Fruit fly (Drosophila melanogaster): ENCODE results near the gene holn1.

holn1 gene

dm6 chr2L:10435606-10436160 lies at the start of gene holn1, which contains the start of gene TBC1D16:
Gene holn1, plus strand, starts transcription at chr2L:10435995.
Gene TBC1D16, minus strand, starts transcription at chr2L:10435656.
- TF ChIP-seq Hr96 (GFP tag; optimal IDR thresholded peaks at IDR 0.05) (no peak), CG11617 (GFP tag; optimal IDR thresholded peaks at IDR 0.05) (no peak), CG33017 (tag; optimal IDR thresholded peaks at IDR 0.05) (no peak), bab1 (GFP tag; optimal IDR thresholded peaks at IDR 0.05) (no peak), Clk (GFP tag; optimal IDR thresholded peaks at IDR 0.05) (no peak), CG14711 (tag; optimal IDR thresholded peaks at IDR 0.05) (peak; percentile 21), kay (GFP tag; ENCODE audit: borderline replicate concordance) (no peak), CG7101 (tag; optimal IDR thresholded peaks at IDR 0.05) (peak; percentile 35), tj (GFP tag; optimal IDR thresholded peaks at IDR 0.05) (no peak), cnc (optimal IDR thresholded peaks at IDR 0.05) (no peak)

- peak; percentile 59 for TF ChIP-seq CG14711 (tag; optimal IDR thresholded peaks at IDR 0.05)
- peak; percentile 74 for TF ChIP-seq CG11617 (GFP tag; optimal IDR thresholded peaks at IDR 0.05)
- TF ChIP-seq toe (GFP tag; optimal IDR thresholded peaks at IDR 0.05), result no peak
- peak; percentile 21 for TF ChIP-seq Crg-1 (GFP tag; optimal IDR thresholded peaks at IDR 0.05)
- TF ChIP-seq tj (GFP tag; optimal IDR thresholded peaks at IDR 0.05), result peak; percentile 40
- peak; percentile 40 for TF ChIP-seq CG1620 (GFP tag; optimal IDR thresholded peaks at IDR 0.05)
- peak; percentile 37 for TF ChIP-seq pad (GFP tag; optimal IDR thresholded peaks at IDR 0.05)
- peak; percentile 64 for TF ChIP-seq CG7101 (tag; optimal IDR thresholded peaks at IDR 0.05)
- TF ChIP-seq CG5204 (GFP tag; optimal IDR thresholded peaks at IDR 0.05), result no peak
- peak; percentile 62 for TF ChIP-seq CG12768 (GFP tag; optimal IDR thresholded peaks at IDR 0.05)
- peak; percentile 74 for TF ChIP-seq CG7045 (GFP tag; optimal IDR thresholded peaks at IDR 0.05)
- peak; percentile 52 for TF ChIP-seq CG33017 (tag; optimal IDR thresholded peaks at IDR 0.05)
- TF ChIP-seq ovo (GFP tag; optimal IDR thresholded peaks at IDR 0.05), result no peak
- TF ChIP-seq bab1 (GFP tag; optimal IDR thresholded peaks at IDR 0.05), result peak; percentile 9
- TF ChIP-seq Clk (GFP tag; optimal IDR thresholded peaks at IDR 0.05), result peak; percentile 36
- TF ChIP-seq cnc (optimal IDR thresholded peaks at IDR 0.05), result no peak
- peak; percentile 82 for TF ChIP-seq kay (GFP tag; ENCODE audit: borderline replicate concordance)
- TF ChIP-seq Mnt (GFP tag; optimal IDR thresholded peaks at IDR 0.05), result peak; percentile 34
- TF ChIP-seq Hr96 (GFP tag; optimal IDR thresholded peaks at IDR 0.05), result no peak
- TF ChIP-seq cic (GFP tag; optimal IDR thresholded peaks at IDR 0.05), result no peak
Observed at dm6 chr2L:10386208-10386805, 49.5 kb upstream of the holn1 start, which contains the start of the genes Cdk1 and mRpS7. Gene Cdk1, minus strand, starts transcription at chr2L:10386262. Gene mRpS7, plus strand, starts transcription at chr2L:10386662.

dm6 chr2L:10386824-10387223 lies 49.0 kb upstream of the holn1 start:
- TF ChIP-seq ovo (GFP tag; optimal IDR thresholded peaks at IDR 0.05) (no peak), CG12768 (GFP tag; optimal IDR thresholded peaks at IDR 0.05) (no peak), Hr96 (GFP tag; optimal IDR thresholded peaks at IDR 0.05) (no peak), bab1 (GFP tag; optimal IDR thresholded peaks at IDR 0.05) (no peak), CG1620 (GFP tag; optimal IDR thresholded peaks at IDR 0.05) (no peak), CG7101 (tag; optimal IDR thresholded peaks at IDR 0.05) (no peak), kay (GFP tag; ENCODE audit: borderline replicate concordance) (no peak), CG5204 (GFP tag; optimal IDR thresholded peaks at IDR 0.05) (no peak), cic (GFP tag; optimal IDR thresholded peaks at IDR 0.05) (no peak), cnc (optimal IDR thresholded peaks at IDR 0.05) (no peak), CG14711 (tag; optimal IDR thresholded peaks at IDR 0.05) (no peak), Crg-1 (GFP tag; optimal IDR thresholded peaks at IDR 0.05) (no peak), CG11617 (GFP tag; optimal IDR thresholded peaks at IDR 0.05) (no peak), tj (GFP tag; optimal IDR thresholded peaks at IDR 0.05) (no peak), pad (GFP tag; optimal IDR thresholded peaks at IDR 0.05) (no peak)

- TF ChIP-seq Hr96 (GFP tag; optimal IDR thresholded peaks at IDR 0.05) (no peak), CG14711 (tag; optimal IDR thresholded peaks at IDR 0.05) (peak; percentile 63), pad (GFP tag; optimal IDR thresholded peaks at IDR 0.05) (peak; percentile 28), CG5204 (GFP tag; optimal IDR thresholded peaks at IDR 0.05) (no peak), ovo (GFP tag; optimal IDR thresholded peaks at IDR 0.05) (no peak), cnc (optimal IDR thresholded peaks at IDR 0.05) (no peak), cic (GFP tag; optimal IDR thresholded peaks at IDR 0.05) (peak; percentile 45), CG1620 (GFP tag; optimal IDR thresholded peaks at IDR 0.05) (peak; percentile 70), CG11617 (GFP tag; optimal IDR thresholded peaks at IDR 0.05) (peak; percentile 74), CG12768 (GFP tag; optimal IDR thresholded peaks at IDR 0.05) (peak; percentile 52), CG33017 (tag; optimal IDR thresholded peaks at IDR 0.05) (peak; percentile 49), kay (GFP tag; ENCODE audit: borderline replicate concordance) (peak; percentile 99), CG7101 (tag; optimal IDR thresholded peaks at IDR 0.05) (peak; percentile 62), CG7045 (GFP tag; optimal IDR thresholded peaks at IDR 0.05) (peak; percentile 53), bab1 (GFP tag; optimal IDR thresholded peaks at IDR 0.05) (peak; percentile 21), toe (GFP tag; optimal IDR thresholded peaks at IDR 0.05) (no peak), tj (GFP tag; optimal IDR thresholded peaks at IDR 0.05) (peak; percentile 30), Crg-1 (GFP tag; optimal IDR thresholded peaks at IDR 0.05) (peak; percentile 33), Mnt (GFP tag; optimal IDR thresholded peaks at IDR 0.05) (peak; percentile 69)
Observed at dm6 chr2L:10387869-10388726, 47.7 kb upstream of the holn1 start, which contains the start of gene da. Gene da, plus strand, starts transcription at chr2L:10388105.

dm6 chr2L:10393467-10393866 lies 42.3 kb upstream of the holn1 start:
- TF ChIP-seq Mnt (GFP tag; optimal IDR thresholded peaks at IDR 0.05), result no peak
- no peak for TF ChIP-seq CG7045 (GFP tag; optimal IDR thresholded peaks at IDR 0.05)
- no peak for TF ChIP-seq toe (GFP tag; optimal IDR thresholded peaks at IDR 0.05)
- no peak for TF ChIP-seq CG12768 (GFP tag; optimal IDR thresholded peaks at IDR 0.05)
- TF ChIP-seq CG14711 (tag; optimal IDR thresholded peaks at IDR 0.05), result no peak
- TF ChIP-seq Hr96 (GFP tag; optimal IDR thresholded peaks at IDR 0.05), result no peak
- TF ChIP-seq CG11617 (GFP tag; optimal IDR thresholded peaks at IDR 0.05), result no peak
- no peak for TF ChIP-seq cic (GFP tag; optimal IDR thresholded peaks at IDR 0.05)
- TF ChIP-seq bab1 (GFP tag; optimal IDR thresholded peaks at IDR 0.05), result no peak
- no peak for TF ChIP-seq CG1620 (GFP tag; optimal IDR thresholded peaks at IDR 0.05)
- TF ChIP-seq tj (GFP tag; optimal IDR thresholded peaks at IDR 0.05), result no peak
- no peak for TF ChIP-seq ovo (GFP tag; optimal IDR thresholded peaks at IDR 0.05)
- TF ChIP-seq Crg-1 (GFP tag; optimal IDR thresholded peaks at IDR 0.05), result no peak
- no peak for TF ChIP-seq kay (GFP tag; ENCODE audit: borderline replicate concordance)
- no peak for TF ChIP-seq pad (GFP tag; optimal IDR thresholded peaks at IDR 0.05)
- no peak for TF ChIP-seq cnc (optimal IDR thresholded peaks at IDR 0.05)
- TF ChIP-seq CG33017 (tag; optimal IDR thresholded peaks at IDR 0.05), result no peak

Data from whole organism, adult.